Worm (Caenorhabditis elegans) whole organism, L4 larva: ENCODE results near the gene Y50D4C.5.

Source experiments
- R02D3.7 ChIP-seq: fragments of 150-350 bp; sonication (generic microtip); optimal IDR thresholded peaks from 3 replicates; lab custom pipeline; 2014; ENCODE audit warnings: missing biosample characterization, missing genetic modification characterization
- ZK337.2 ChIP-seq: fragments of 200-800 bp; sonication (Bioruptor generic); IDR thresholded peaks from 2 replicates; pipeline ENCODE4 v1.3.6; 2022; ENCODE audit warnings: missing genetic modification reagents, missing genetic modification characterization, missing compliant biosample characterization
- ceh-82 ChIP-seq: sonication (generic microtip); optimal IDR thresholded peaks from 2 replicates; lab custom pipeline; 2017; ENCODE audit warnings: missing biosample characterization, missing genetic modification characterization
- daf-19 ChIP-seq: fragments of 200-800 bp; sonication (Bioruptor generic); conservative IDR thresholded peaks from 2 replicates; pipeline ENCODE4 v1.3.6; 2022; ENCODE audit warnings: missing genetic modification characterization, missing compliant biosample characterization
- jun-1 ChIP-seq: fragments of 150-350 bp; optimal IDR thresholded peaks from 2 replicates; lab custom pipeline; 2014; ENCODE audit warnings: missing biosample characterization, missing genetic modification reagents, missing genetic modification characterization
- lin-13 ChIP-seq: fragments of 150-350 bp; optimal IDR thresholded peaks from 2 replicates; lab custom pipeline; 2014; ENCODE audit warnings: missing biosample characterization, missing genetic modification reagents, missing genetic modification characterization
- mdl-1 ChIP-seq, 2 experiments: fragments of 150-350 bp in 1 of 2; sonication (generic microtip) in 1 of 2; optimal IDR thresholded peaks; 2 replicates each; lab custom pipeline; 2014 to 2017; ENCODE audit warnings: missing biosample characterization in 2 of 2, missing genetic modification characterization in 2 of 2
- mxl-2 ChIP-seq: fragments of 200-800 bp; sonication (Bioruptor generic); conservative IDR thresholded peaks from 2 replicates; pipeline ENCODE4 v1.3.6; 2022; ENCODE audit warnings: missing genetic modification reagents, missing genetic modification characterization, missing compliant biosample characterization
- nhr-11 ChIP-seq: fragments of 150-350 bp; optimal IDR thresholded peaks from 2 replicates; lab custom pipeline; 2014; ENCODE audit warnings: missing biosample characterization, missing genetic modification characterization
- pha-4 ChIP-seq, 2 experiments: fragments of 150-350 bp in 1 of 2; fragments of 200-800 bp in 1 of 2; sonication (Bioruptor generic) in 1 of 2; IDR thresholded peaks in 1 of 2; optimal IDR thresholded peaks in 1 of 2; 2 replicates each; pipeline versions ENCODE4 v1.3.6 to Lab custom; 2014 to 2022; ENCODE audit warnings: missing genetic modification characterization in 2 of 2, missing genetic modification reagents in 2 of 2, missing biosample characterization in 1 of 2, missing compliant biosample characterization in 1 of 2
- skn-1 ChIP-seq: fragments of 150-350 bp; optimal IDR thresholded peaks from 2 replicates; lab custom pipeline; 2014; ENCODE audit warnings: missing biosample characterization, missing genetic modification characterization
- unc-39 ChIP-seq: sonication (generic microtip); optimal IDR thresholded peaks from 2 replicates; lab custom pipeline; 2017; ENCODE audit warnings: missing biosample characterization, missing genetic modification characterization
- vab-7 ChIP-seq: fragments of 200-800 bp; sonication (Bioruptor generic); IDR thresholded peaks from 2 replicates; pipeline ENCODE4 v1.3.6; 2022; ENCODE audit warnings: missing genetic modification reagents, missing genetic modification characterization, missing compliant biosample characterization

DNA sequence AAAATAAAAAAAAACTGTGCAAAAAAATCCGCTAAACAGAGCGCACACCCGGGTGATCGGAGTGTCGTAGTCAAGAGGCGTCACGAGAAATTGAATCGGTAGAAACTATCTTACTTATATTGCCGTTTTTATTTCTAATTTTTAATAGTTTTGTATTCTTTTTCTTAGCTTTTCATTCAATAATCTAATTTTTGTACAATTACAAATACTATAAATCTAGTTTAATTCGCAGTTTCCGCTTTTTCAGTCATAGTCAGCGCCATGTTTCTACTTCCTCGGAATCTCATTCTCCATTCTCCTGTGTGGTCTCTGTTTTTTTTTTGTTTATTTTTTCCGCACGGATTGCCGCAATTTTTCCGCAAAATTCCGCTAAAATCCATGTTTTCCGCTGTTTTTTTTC lies 282 bp upstream of the Y50D4C.5 start:
- TF ChIP-seq daf-19 (GFP tag; lab: Robert Waterston, UW) = no peak
- TF ChIP-seq vab-7 (GFP tag; lab: Robert Waterston, UW) = peak; percentile 34; the same call in 1 of the 2 replicates
- peak; percentile 17 for TF ChIP-seq nhr-11 (tag; lab: Kevin White, UChicago)
- TF ChIP-seq pha-4 (GFP tag; IDR thresholded peaks at IDR 0.05; lab: Robert Waterston, UW) = no peak
- peak; percentile 1 for TF ChIP-seq pha-4 (tag; optimal IDR thresholded peaks at IDR 0.05; lab: Kevin White, UChicago)
- no peak for TF ChIP-seq ceh-82 (tag; lab: Kevin White, UChicago)
- TF ChIP-seq mdl-1 (tag; optimal IDR thresholded peaks at IDR 0.05; lab: Kevin White, UChicago) = no peak
- TF ChIP-seq jun-1 (tag; lab: Kevin White, UChicago) = no peak
- no peak for TF ChIP-seq lin-13
- TF ChIP-seq ZK337.2 (GFP tag; lab: Robert Waterston, UW) = no peak; the same call in 1 of the 2 replicates
- TF ChIP-seq skn-1 (tag; lab: Kevin White, UChicago) = no peak
- TF ChIP-seq unc-39 (tag; lab: Kevin White, UChicago) = no peak
- no peak for TF ChIP-seq R02D3.7 (tag; lab: Kevin White, UChicago)
- TF ChIP-seq mxl-2 = no peak
